Worm (Caenorhabditis elegans): ENCODE measurements around the gene T25B9.11.

DNA sequence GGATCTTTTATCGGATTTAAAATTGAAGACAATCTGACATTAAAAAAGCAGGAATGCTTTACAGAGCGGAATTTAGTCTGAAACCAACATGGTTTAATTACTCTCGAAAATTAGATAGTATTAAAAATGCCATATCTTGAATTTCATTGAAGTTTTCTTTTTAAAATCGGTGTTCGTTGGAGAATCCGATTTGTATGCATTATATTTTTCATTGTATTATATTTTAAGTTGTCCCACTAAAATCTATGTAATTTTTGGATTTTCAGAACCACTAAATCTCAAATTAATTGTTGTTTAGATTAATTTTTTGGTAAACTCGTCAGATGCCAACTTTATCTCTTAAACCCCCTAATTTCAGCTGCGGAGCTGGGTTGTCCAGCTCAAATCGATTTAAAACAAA is 14.3 kb downstream of the T25B9.11 start:
- TF ChIP-seq fkh-2 (tag; optimal IDR thresholded peaks at IDR 0.05) (no peak), daf-12 (tag; optimal IDR thresholded peaks at IDR 0.05) (no peak), nfya-1 (tag; optimal IDR thresholded peaks at IDR 0.05; ENCODE audit: insufficient read depth) (no peak), ztf-4 (tag; optimal IDR thresholded peaks at IDR 0.05) (no peak), fkh-10 (GFP tag; optimal IDR thresholded peaks at IDR 0.05) (no peak), zag-1 (tag; optimal IDR thresholded peaks at IDR 0.05) (no peak), ceh-28 (tag; optimal IDR thresholded peaks at IDR 0.05) (peak; percentile 25), nhr-12 (tag; optimal IDR thresholded peaks at IDR 0.05) (no peak), sea-2 (GFP tag; optimal IDR thresholded peaks at IDR 0.05) (no peak)

Measured in whole organism, L3 larva.